Fruit fly (Drosophila melanogaster) whole organism, adult: ENCODE data around the gene Flacc.

Experiments
- CG33017 ChIP-seq: fragments of 200-800 bp; sonication (Bioruptor generic); optimal IDR thresholded peaks from 2 replicates; lab custom pipeline; 2018; ENCODE audit warnings: missing biosample characterization, mild to moderate bottlenecking, missing genetic modification characterization, moderate library complexity
- CG5204 ChIP-seq: fragments of 200-800 bp; sonication (Bioruptor generic); optimal IDR thresholded peaks from 2 replicates; lab custom pipeline; 2016; ENCODE audit warnings: missing biosample characterization, missing genetic modification characterization
- Hr96 ChIP-seq: fragments of 200-800 bp; sonication (Bioruptor generic); optimal IDR thresholded peaks from 2 replicates; lab custom pipeline; 2016; ENCODE audit warnings: missing biosample characterization, missing genetic modification characterization
- bab1 ChIP-seq: fragments of 200-800 bp; sonication (Bioruptor generic); optimal IDR thresholded peaks from 3 replicates; lab custom pipeline; 2019; ENCODE audit warnings: missing biosample characterization, mild to moderate bottlenecking, missing genetic modification characterization, moderate library complexity
- kay ChIP-seq: fragments of 200-800 bp; sonication (Bioruptor generic); peaks from one replicate; lab custom pipeline; 2016; ENCODE audit warnings: missing biosample characterization, missing genetic modification characterization, borderline replicate concordance
- pad ChIP-seq: fragments of 200-800 bp; sonication (Bioruptor generic); optimal IDR thresholded peaks from 3 replicates; lab custom pipeline; 2017; ENCODE audit warnings: missing biosample characterization, missing genetic modification characterization, mild to moderate bottlenecking, moderate library complexity, missing genetic modification reagents
- tj ChIP-seq: fragments of 200-800 bp; sonication (Bioruptor generic); optimal IDR thresholded peaks from 3 replicates; lab custom pipeline; 2017; ENCODE audit warnings: missing biosample characterization, mild to moderate bottlenecking, missing genetic modification characterization, moderate library complexity

DNA sequence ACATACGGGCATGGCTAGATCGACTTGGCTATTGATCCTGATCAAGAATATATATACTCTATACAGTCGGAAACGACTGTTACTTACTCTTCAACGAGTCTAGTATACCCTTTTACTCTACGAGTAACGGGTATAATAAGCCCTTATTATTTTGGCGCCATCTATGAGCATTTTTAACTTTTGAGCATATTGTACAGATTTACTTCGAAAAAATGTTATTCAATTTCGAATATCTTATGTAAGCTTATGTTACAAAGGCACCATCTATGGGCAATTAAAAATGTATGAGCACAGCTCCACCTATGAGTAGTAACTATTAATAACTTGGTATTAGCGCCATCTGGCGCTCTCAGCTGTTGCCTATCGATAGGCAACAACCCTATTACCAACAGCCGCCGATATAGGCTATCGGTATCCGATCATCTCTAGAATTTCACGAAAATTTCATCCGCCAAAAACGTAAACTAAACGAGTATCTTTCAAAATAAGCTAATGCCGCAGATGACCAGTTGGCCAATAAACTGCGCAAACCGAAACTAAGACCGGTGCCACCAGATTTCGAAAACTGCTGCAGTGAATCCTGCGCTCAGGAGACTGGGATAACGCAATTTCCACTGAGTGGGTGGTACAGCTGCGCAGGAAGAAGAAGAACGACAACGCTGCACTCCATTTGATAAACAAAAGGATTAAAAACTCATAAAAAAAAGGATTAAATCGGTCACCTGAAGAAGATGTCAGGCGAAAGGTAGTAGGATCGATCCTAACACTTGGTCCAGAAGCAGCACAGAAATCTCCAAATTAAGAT, 50.0 kb downstream of the Flacc start, which contains the start of gene htk:
- TF ChIP-seq Hr96 (GFP tag; lab: Kevin White, UChicago) = peak; percentile 61
- no peak for TF ChIP-seq CG5204 (GFP tag; lab: Kevin White, UChicago)
- no peak for TF ChIP-seq CG33017 (tag; lab: Kevin White, UChicago)
- peak; percentile 60 for TF ChIP-seq pad (GFP tag; lab: Kevin White, UChicago)
- peak; percentile 78 for TF ChIP-seq bab1 (GFP tag; lab: Kevin White, UChicago)
- TF ChIP-seq tj = peak; percentile 23
- TF ChIP-seq kay (GFP tag; lab: Kevin White, UChicago) = no peak
